Fruit fly (Drosophila melanogaster) whole organism, embryonic: ENCODE results near the gene CG43845.

Experiments
- CG7271 ChIP-seq: fragments of 200-800 bp; sonication (Bioruptor generic); optimal IDR thresholded peaks from 2 replicates; lab custom pipeline; 2018; ENCODE audit warnings: missing biosample characterization, mild to moderate bottlenecking, missing genetic modification characterization, moderate library complexity
- Kr ChIP-seq: fragments of 200-800 bp; sonication (Bioruptor generic); optimal IDR thresholded peaks from 2 replicates; lab custom pipeline; 2017; ENCODE audit warnings: missing biosample characterization, mild to moderate bottlenecking, missing genetic modification characterization
- Lpt ChIP-seq: fragments of >200 bp; optimal IDR thresholded peaks from 2 replicates; lab custom pipeline; 2018; ENCODE audit warnings: missing biosample characterization, missing genetic modification characterization
- nom ChIP-seq: fragments of 200-800 bp; sonication (Bioruptor generic); optimal IDR thresholded peaks from 2 replicates; lab custom pipeline; 2017; ENCODE audit warnings: missing biosample characterization, missing genetic modification characterization, mild to moderate bottlenecking, moderate library complexity, missing genetic modification reagents

dm6 chr3R:5551593-5551992 lies 28.7 kb upstream of the CG43845 start:
- no peak for TF ChIP-seq Kr (GFP tag; lab: Kevin White, UChicago)
- TF ChIP-seq Lpt (GFP tag; lab: Kevin White, UChicago): no peak
- TF ChIP-seq nom (GFP tag; lab: Kevin White, UChicago): no peak
- TF ChIP-seq CG7271: no peak
